Worm (Caenorhabditis elegans) whole organism, L1 larva: ENCODE results near the gene B0454.26.

Experiments
- C04F5.9 ChIP-seq: sonication (generic microtip); optimal IDR thresholded peaks from 2 replicates; lab custom pipeline; 2016; ENCODE audit warnings: missing genetic modification characterization, missing compliant biosample characterization
- C16A3.4 ChIP-seq: fragments of 150-350 bp; optimal IDR thresholded peaks from 2 replicates; lab custom pipeline; 2014; ENCODE audit warnings: missing biosample characterization, missing genetic modification characterization
- Y116A8C.19 ChIP-seq: sonication (generic microtip); optimal IDR thresholded peaks from 2 replicates; lab custom pipeline; 2016; ENCODE audit warnings: missing compliant biosample characterization, missing genetic modification characterization, borderline replicate concordance
- aha-1 ChIP-seq: fragments of 150-350 bp; optimal IDR thresholded peaks from 2 replicates; lab custom pipeline; 2014; ENCODE audit warnings: missing biosample characterization, missing genetic modification characterization
- alr-1 ChIP-seq: fragments of 200-800 bp; sonication (Bioruptor generic); optimal IDR thresholded peaks from 2 replicates; lab custom pipeline; 2018; ENCODE audit warnings: borderline replicate concordance, mild to moderate bottlenecking, missing genetic modification characterization, missing compliant biosample characterization
- ama-1 ChIP-seq: fragments of 150-350 bp; optimal IDR thresholded peaks from 2 replicates; lab custom pipeline; 2014
- ceh-8 ChIP-seq: fragments of 200-800 bp; sonication (Bioruptor generic); optimal IDR thresholded peaks from 2 replicates; lab custom pipeline; 2018; ENCODE audit warnings: mild to moderate bottlenecking, missing genetic modification characterization, moderate library complexity, missing compliant biosample characterization
- ceh-82 ChIP-seq, 3 experiments: fragments of 150-350 bp in 1 of 3; sonication (generic microtip) in 2 of 3; optimal IDR thresholded peaks; 2 replicates each; lab custom pipeline; 2014 to 2017; ENCODE audit warnings: missing biosample characterization in 3 of 3, missing genetic modification characterization in 3 of 3
- ceh-88 ChIP-seq: fragments of 200-800 bp; sonication (Bioruptor generic); IDR thresholded peaks from 2 replicates; pipeline ENCODE4 v1.3.6; 2022; ENCODE audit warnings: missing genetic modification characterization, missing compliant biosample characterization
- egl-13 ChIP-seq: sonication (generic microtip); optimal IDR thresholded peaks from 2 replicates; lab custom pipeline; 2016; ENCODE audit warnings: missing genotype, missing genetic modification reagents, missing genetic modification characterization, missing compliant biosample characterization
- elt-2 ChIP-seq: sonication (generic microtip); optimal IDR thresholded peaks from 2 replicates; lab custom pipeline; 2016; ENCODE audit warnings: missing genetic modification characterization, mild to moderate bottlenecking, inconsistent platforms, missing compliant biosample characterization, missing genetic modification reagents
- ets-5 ChIP-seq: fragments of 200-800 bp; sonication (Bioruptor generic); IDR thresholded peaks from 2 replicates; pipeline ENCODE4 v1.3.6; 2022; ENCODE audit warnings: missing genetic modification characterization, missing compliant biosample characterization
- fkh-4 ChIP-seq: sonication (generic microtip); optimal IDR thresholded peaks from 2 replicates; lab custom pipeline; 2016; ENCODE audit warnings: missing compliant biosample characterization, missing genetic modification characterization, borderline replicate concordance
- fos-1 ChIP-seq: fragments of 150-350 bp; optimal IDR thresholded peaks from 2 replicates; lab custom pipeline; 2014; ENCODE audit warnings: missing biosample characterization, missing genetic modification characterization
- grh-1 ChIP-seq: fragments of 200-800 bp; sonication (Bioruptor generic); IDR thresholded peaks from 2 replicates; pipeline ENCODE4 v1.3.6; 2022; ENCODE audit warnings: missing genetic modification reagents, missing genetic modification characterization, missing compliant biosample characterization
- hlh-4 ChIP-seq: sonication (generic microtip); optimal IDR thresholded peaks from 2 replicates; lab custom pipeline; 2016; ENCODE audit warnings: mild to moderate bottlenecking, missing genetic modification characterization, missing compliant biosample characterization
- lin-15B ChIP-seq: fragments of 150-350 bp; sonication (generic microtip); optimal IDR thresholded peaks from 3 replicates; lab custom pipeline; 2014; ENCODE audit warnings: missing biosample characterization, missing genetic modification characterization
- lir-3 ChIP-seq: sonication (generic microtip); optimal IDR thresholded peaks from 2 replicates; lab custom pipeline; 2016; ENCODE audit warnings: mild to moderate bottlenecking, missing genetic modification characterization, moderate library complexity, missing compliant biosample characterization; ENCODE audit not compliant: poor library complexity
- mab-9 ChIP-seq: fragments of 200-800 bp; sonication (Bioruptor generic); IDR thresholded peaks from 2 replicates; pipeline ENCODE4 v1.3.6; 2022; ENCODE audit warnings: missing genetic modification reagents, missing genetic modification characterization, missing compliant biosample characterization
- mef-2 ChIP-seq: fragments of 150-350 bp; optimal IDR thresholded peaks from 2 replicates; lab custom pipeline; 2014; ENCODE audit warnings: missing biosample characterization, missing genetic modification characterization
- mep-1 ChIP-seq: fragments of 150-350 bp; optimal IDR thresholded peaks from 2 replicates; lab custom pipeline; 2014; ENCODE audit warnings: missing biosample characterization, missing genetic modification characterization
- nhr-12 ChIP-seq: sonication (generic microtip); optimal IDR thresholded peaks from 2 replicates; lab custom pipeline; 2017; ENCODE audit warnings: missing biosample characterization, missing genetic modification characterization
- nhr-47 ChIP-seq: sonication (generic microtip); optimal IDR thresholded peaks from 2 replicates; lab custom pipeline; 2016; ENCODE audit warnings: mild to moderate bottlenecking, missing genetic modification characterization, moderate library complexity, missing compliant biosample characterization
- nhr-71 ChIP-seq: sonication (generic microtip); optimal IDR thresholded peaks from 2 replicates; lab custom pipeline; 2016; ENCODE audit warnings: mild to moderate bottlenecking, missing genetic modification characterization, moderate library complexity, missing compliant biosample characterization
- nhr-76 ChIP-seq: sonication (generic microtip); optimal IDR thresholded peaks from 2 replicates; lab custom pipeline; 2017; ENCODE audit warnings: missing biosample characterization, missing genetic modification characterization
- nhr-77 ChIP-seq: fragments of 150-350 bp; optimal IDR thresholded peaks from 2 replicates; lab custom pipeline; 2014; ENCODE audit warnings: missing biosample characterization, missing genetic modification characterization
- nhr-85 ChIP-seq: sonication (generic microtip); peaks from one replicate; lab custom pipeline; 2016; ENCODE audit warnings: missing genetic modification characterization, inconsistent platforms, missing compliant biosample characterization
- nhr-90 ChIP-seq: sonication (generic microtip); optimal IDR thresholded peaks from 2 replicates; lab custom pipeline; 2016; ENCODE audit warnings: mild to moderate bottlenecking, missing genetic modification characterization, missing compliant biosample characterization; ENCODE audit not compliant: poor library complexity
- pag-3 ChIP-seq: sonication (generic microtip); optimal IDR thresholded peaks from 2 replicates; lab custom pipeline; 2017; ENCODE audit warnings: missing genetic modification characterization, mild to moderate bottlenecking, missing compliant biosample characterization, antibody characterized with exemption, borderline replicate concordance; ENCODE audit not compliant: insufficient read depth
- pqm-1 ChIP-seq: sonication (generic microtip); optimal IDR thresholded peaks from 3 replicates; lab custom pipeline; 2017; ENCODE audit warnings: missing biosample characterization, missing genetic modification characterization
- snpc-4 ChIP-seq: fragments of 150-350 bp; optimal IDR thresholded peaks from 2 replicates; lab custom pipeline; 2014; ENCODE audit warnings: missing biosample characterization, missing genetic modification characterization
- snu-23 ChIP-seq: sonication (generic microtip); optimal IDR thresholded peaks from 2 replicates; lab custom pipeline; 2016; ENCODE audit warnings: missing genetic modification characterization, missing compliant biosample characterization
- sox-4 ChIP-seq: sonication (generic microtip); optimal IDR thresholded peaks from 2 replicates; lab custom pipeline; 2016; ENCODE audit warnings: missing genetic modification characterization, missing compliant biosample characterization
- unc-86 ChIP-seq: sonication (generic microtip); optimal IDR thresholded peaks from 2 replicates; lab custom pipeline; 2016; ENCODE audit warnings: missing genetic modification characterization, missing compliant biosample characterization
- xbp-1 ChIP-seq: sonication (generic microtip); optimal IDR thresholded peaks from 2 replicates; lab custom pipeline; 2016; ENCODE audit warnings: missing genetic modification characterization, missing compliant biosample characterization
- ztf-11 ChIP-seq, 2 experiments: sonication (generic microtip); optimal IDR thresholded peaks; 2 replicates each; lab custom pipeline; 2016 to 2017; ENCODE audit warnings: missing genetic modification characterization in 2 of 2, missing biosample characterization in 1 of 2, missing compliant biosample characterization in 1 of 2

B0454.26 gene

DNA sequence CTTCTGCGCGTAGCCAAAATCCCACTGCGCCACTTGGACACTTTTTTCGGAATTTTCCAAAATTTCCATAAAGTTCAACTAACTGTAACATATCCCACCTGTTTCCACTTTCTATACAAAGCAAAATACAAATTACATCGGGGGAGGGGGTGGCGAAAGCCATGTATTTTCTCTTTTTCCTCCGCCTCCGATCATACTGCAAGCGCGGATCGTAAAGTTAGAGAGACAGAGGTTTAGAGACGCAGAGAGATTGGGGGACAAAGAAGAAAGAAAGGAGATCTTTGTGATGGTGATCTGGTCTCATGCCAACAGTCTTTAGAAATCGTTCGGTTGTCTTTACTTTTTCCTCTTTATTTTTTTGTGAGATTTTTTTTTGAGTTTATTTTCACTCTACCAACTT is 10.1 kb downstream of the B0454.26 start (continued):
- peak; percentile 21 for TF ChIP-seq snu-23 (GFP tag; lab: Kevin White, UChicago)
- no peak for TF ChIP-seq unc-86 (tag; lab: Kevin White, UChicago)
- TF ChIP-seq C16A3.4 = peak; percentile 7

DNA sequence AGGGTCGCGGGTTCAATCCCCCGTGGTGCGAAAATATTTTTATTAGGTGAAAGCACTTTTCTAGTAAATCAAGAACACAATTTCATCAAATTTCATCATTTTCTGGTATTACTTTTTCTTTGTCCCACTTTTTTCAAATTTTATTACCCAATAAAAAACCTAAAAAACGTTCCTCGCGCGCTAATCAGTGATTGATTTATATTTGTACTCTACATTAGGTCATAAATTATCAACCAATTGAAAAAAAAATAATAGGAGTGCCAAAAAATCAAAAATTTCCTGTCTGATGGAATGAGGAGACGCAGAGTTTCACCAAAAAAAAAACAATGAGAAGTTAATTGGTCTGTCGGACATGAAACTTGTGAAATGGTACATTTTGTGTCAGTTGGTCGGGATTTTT is 13.7 kb downstream of the B0454.26 start:
- TF ChIP-seq ceh-8 = no peak
- no peak for TF ChIP-seq lir-3 (tag; lab: Kevin White, UChicago)
- no peak for TF ChIP-seq ceh-82 (tag; optimal IDR thresholded peaks at IDR 0.05; lab: Kevin White, UChicago)
- no peak for TF ChIP-seq nhr-47

DNA sequence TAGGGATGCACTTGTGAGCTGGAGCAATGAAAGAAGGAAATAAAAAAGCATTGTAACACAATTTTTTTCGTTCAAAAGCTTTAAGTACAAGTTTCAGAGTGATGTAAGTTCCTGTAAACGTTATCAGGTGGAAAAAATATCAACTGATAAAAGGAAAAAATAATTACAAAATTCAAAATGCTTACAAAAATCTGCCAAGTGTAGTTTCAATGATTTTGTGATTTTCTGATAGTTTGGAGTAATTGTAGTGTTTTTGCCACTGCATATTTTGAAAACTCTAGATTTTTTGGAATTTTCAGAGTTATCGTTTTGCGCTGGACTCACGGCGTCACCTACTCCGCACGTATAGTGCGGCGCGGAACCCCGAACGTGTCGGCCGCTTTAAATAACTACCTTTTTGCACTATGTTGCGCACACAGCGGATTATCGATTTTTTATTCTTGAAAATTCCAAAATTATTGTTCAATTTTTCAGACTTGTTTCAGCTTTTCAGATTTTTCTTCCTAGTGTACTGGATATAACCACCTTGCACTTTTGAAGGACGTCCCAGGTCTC is 14.9 kb downstream of the B0454.26 start, which contains the start of gene clec-2:
clec-2 (minus strand) TSS at position 51 of the 555 bp plus-strand sequence.
- TF ChIP-seq nhr-76 (tag; lab: Kevin White, UChicago) = no peak
- TF ChIP-seq hlh-4 (tag; lab: Kevin White, UChicago) = no peak
- TF ChIP-seq egl-13 (tag; lab: Kevin White, UChicago) = no peak
- no peak for TF ChIP-seq nhr-85 (tag; lab: Kevin White, UChicago)
- TF ChIP-seq lin-15B (tag; lab: Kevin White, UChicago) = no peak
- no peak for TF ChIP-seq mab-9
- no peak for TF ChIP-seq nhr-12
- TF ChIP-seq nhr-77 (tag; lab: Kevin White, UChicago) = no peak

DNA sequence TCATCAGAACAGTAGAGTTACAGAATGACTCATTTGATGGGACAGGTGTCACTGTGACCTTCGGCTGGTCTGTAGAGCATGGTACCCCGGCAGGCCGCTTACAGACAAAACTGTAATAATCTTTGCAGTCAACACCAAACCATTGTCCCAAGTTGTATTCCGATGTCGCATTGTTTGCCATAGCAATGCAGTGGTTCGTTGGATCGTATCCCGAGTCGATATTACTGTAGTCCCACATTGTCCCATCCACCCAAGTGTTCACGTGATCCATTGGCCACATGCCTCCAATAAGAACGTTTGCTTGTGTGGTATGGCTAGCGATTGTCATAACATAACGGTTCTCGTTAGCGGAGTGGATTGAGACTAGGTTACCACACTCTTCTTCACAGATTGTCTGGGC is 17.5 kb downstream of the B0454.26 start:
- TF ChIP-seq fkh-4 (tag; lab: Kevin White, UChicago) (no peak), ceh-8 (no peak), C04F5.9 (tag; lab: Kevin White, UChicago) (no peak), ama-1 (lab: Kevin White, UChicago) (no peak), pqm-1 (tag; lab: Kevin White, UChicago) (no peak), nhr-47 (no peak), sox-4 (tag; lab: Kevin White, UChicago) (no peak), C16A3.4 (no peak), aha-1 (tag; lab: Kevin White, UChicago) (no peak), xbp-1 (no peak), Y116A8C.19 (tag; lab: Kevin White, UChicago) (no peak), snpc-4 (tag; lab: Kevin White, UChicago) (no peak), ceh-88 (no peak), fos-1 (tag; lab: Kevin White, UChicago) (no peak), alr-1 (tag; lab: Kevin White, UChicago) (no peak), lin-15B (tag; lab: Kevin White, UChicago) (no peak)

DNA sequence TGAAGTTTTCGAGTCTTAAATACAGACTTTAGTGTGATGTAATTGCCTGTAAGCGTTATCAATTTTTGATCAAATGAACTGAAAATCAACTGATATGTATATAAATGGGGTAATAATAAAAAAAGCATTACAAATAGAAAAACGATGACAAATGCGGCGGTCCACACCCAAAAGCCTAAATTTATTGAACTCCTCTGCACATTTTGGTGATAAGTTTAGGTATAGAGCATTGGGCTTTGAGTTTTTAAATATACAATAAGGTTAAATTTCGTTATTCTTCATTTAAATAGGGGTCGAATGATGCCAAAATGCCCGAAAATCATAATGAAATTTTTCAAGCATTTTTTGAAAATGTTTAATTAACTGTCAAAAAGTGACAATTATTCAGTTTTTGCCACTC is 18.5 kb downstream of the B0454.26 start, which contains the start of gene clec-3:
clec-3 (minus strand) TSS at position 101 of the 400 bp plus-strand sequence.
- no peak for TF ChIP-seq fos-1 (tag; lab: Kevin White, UChicago)
- TF ChIP-seq egl-13 (tag; lab: Kevin White, UChicago) = no peak
- no peak for TF ChIP-seq mep-1 (tag; lab: Kevin White, UChicago)
- TF ChIP-seq grh-1 (GFP tag; lab: Robert Waterston, UW) = no peak
- no peak for TF ChIP-seq pag-3
- no peak for TF ChIP-seq ets-5 (GFP tag; lab: Robert Waterston, UW)
- TF ChIP-seq elt-2 (tag; lab: Kevin White, UChicago) = no peak
- no peak for TF ChIP-seq mef-2
- TF ChIP-seq ztf-11 (tag; optimal IDR thresholded peaks at IDR 0.05; lab: Kevin White, UChicago) = no peak
- no peak for TF ChIP-seq nhr-77 (tag; lab: Kevin White, UChicago)
- TF ChIP-seq ceh-88 = no peak
- TF ChIP-seq nhr-90 (tag; lab: Kevin White, UChicago) = no peak
- TF ChIP-seq nhr-71 (tag; lab: Kevin White, UChicago) = no peak
